Worm (Caenorhabditis elegans) whole organism, L4 larva: ENCODE data around the gene lon-2.

ENCODE experiments used
- pha-4 ChIP-seq, 2 experiments: fragments of 150-350 bp in 1 of 2; fragments of 200-800 bp in 1 of 2; sonication (Bioruptor generic) in 1 of 2; IDR thresholded peaks in 1 of 2; optimal IDR thresholded peaks in 1 of 2; 2 replicates each; pipeline versions ENCODE4 v1.3.6 to Lab custom; 2014 to 2022; ENCODE audit warnings: missing genetic modification characterization in 2 of 2, missing genetic modification reagents in 2 of 2, missing biosample characterization in 1 of 2, missing compliant biosample characterization in 1 of 2
- pqm-1 ChIP-seq: sonication (generic microtip); optimal IDR thresholded peaks from 2 replicates; lab custom pipeline; 2017; ENCODE audit warnings: missing biosample characterization, missing genetic modification characterization
- snpc-4 ChIP-seq: fragments of 150-350 bp; optimal IDR thresholded peaks from 2 replicates; lab custom pipeline; 2014; ENCODE audit warnings: missing biosample characterization, missing genetic modification characterization
- zip-2 ChIP-seq: fragments of 150-350 bp; optimal IDR thresholded peaks from 2 replicates; lab custom pipeline; 2014; ENCODE audit warnings: missing biosample characterization, missing genetic modification characterization

DNA sequence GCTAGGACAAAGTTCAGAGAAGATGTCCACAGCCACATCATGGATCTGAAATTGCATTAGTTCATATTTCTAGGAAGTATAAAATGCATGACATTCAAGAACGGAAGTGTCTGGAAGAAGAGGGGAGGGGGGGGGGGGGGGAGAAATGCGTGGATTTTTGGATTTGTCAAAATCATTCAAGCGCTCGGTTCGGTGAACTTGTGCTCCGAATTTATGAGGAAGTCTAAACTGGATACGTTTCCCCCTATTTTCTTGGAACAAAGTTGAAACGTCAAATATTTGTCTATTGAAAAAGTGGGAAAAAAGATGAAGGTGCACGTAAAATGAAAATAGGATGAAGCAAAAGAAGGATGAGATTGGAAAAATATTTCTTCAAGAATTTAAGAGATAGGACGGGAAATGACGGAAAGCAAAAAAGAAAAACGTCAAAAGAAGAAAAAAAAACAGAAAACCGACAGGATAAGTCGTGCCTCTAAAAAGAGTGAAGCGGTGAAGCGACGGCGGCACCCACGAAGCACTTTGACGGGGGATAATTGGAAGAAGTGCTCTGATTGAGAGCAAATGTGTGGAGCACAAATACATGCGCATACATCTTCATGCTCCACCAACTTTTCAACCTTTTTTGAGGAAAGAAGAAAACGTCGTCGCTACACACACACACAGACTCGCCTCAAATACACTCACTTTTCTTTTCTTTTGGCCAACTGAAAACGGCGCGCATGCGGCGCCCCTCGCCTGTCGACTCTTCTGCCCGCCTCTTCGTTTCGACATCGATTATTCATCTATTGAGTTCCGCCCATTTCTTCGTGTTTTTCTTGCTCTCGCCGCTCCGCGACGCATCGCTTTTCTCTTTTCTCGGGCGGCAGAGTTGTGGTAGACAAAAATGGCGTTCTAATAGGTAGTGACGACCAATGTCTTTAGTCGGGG is 28.0 kb downstream of the lon-2 start, which contains the start of gene F55D10.4:
- TF ChIP-seq zip-2 (tag; lab: Kevin White, UChicago) (no peak), pha-4 (GFP tag; IDR thresholded peaks at IDR 0.05; lab: Robert Waterston, UW) (no peak), pha-4 (tag; optimal IDR thresholded peaks at IDR 0.05; lab: Kevin White, UChicago) (no peak), snpc-4 (no peak), pqm-1 (tag; lab: Kevin White, UChicago) (no peak)
